Fruit fly (Drosophila melanogaster) whole organism, embryonic: Measurements from ENCODE around the gene Syx5.

Source experiments
- CG10462 ChIP-seq: fragments of 200-800 bp; sonication (Bioruptor generic); optimal IDR thresholded peaks from 2 replicates; lab custom pipeline; 2016; ENCODE audit warnings: missing biosample characterization, missing genetic modification characterization
- CG12299 ChIP-seq: fragments of 200-800 bp; sonication (Bioruptor generic); optimal IDR thresholded peaks from 2 replicates; lab custom pipeline; 2018; ENCODE audit warnings: missing biosample characterization, mild to moderate bottlenecking, missing genetic modification characterization
- CG13296 ChIP-seq: fragments of 200-800 bp; sonication (Bioruptor generic); optimal IDR thresholded peaks from 3 replicates; lab custom pipeline; 2018; ENCODE audit warnings: missing biosample characterization, mild to moderate bottlenecking, missing genetic modification characterization
- CG2712 ChIP-seq: fragments of 200-800 bp; optimal IDR thresholded peaks from 3 replicates; lab custom pipeline; 2019; ENCODE audit warnings: missing biosample characterization, mild to moderate bottlenecking, missing genetic modification characterization, moderate library complexity
- CG3281 ChIP-seq: fragments of 200-800 bp; sonication (Bioruptor generic); optimal IDR thresholded peaks from 3 replicates; lab custom pipeline; 2017; ENCODE audit warnings: missing biosample characterization, mild to moderate bottlenecking, missing genetic modification characterization
- CG8388 ChIP-seq: fragments of 200-800 bp; sonication (Bioruptor generic); optimal IDR thresholded peaks from 2 replicates; lab custom pipeline; 2019; ENCODE audit warnings: missing biosample characterization, mild to moderate bottlenecking, missing genetic modification characterization, moderate library complexity
- HLH3B ChIP-seq: fragments of 200-800 bp; sonication (Bioruptor generic); IDR thresholded peaks from 2 replicates; pipeline ENCODE4 v1.3.6; 2022; ENCODE audit warnings: missing biosample characterization, missing genetic modification characterization
- Hey ChIP-seq: fragments of 200-800 bp; sonication (Bioruptor generic); optimal IDR thresholded peaks from 3 replicates; lab custom pipeline; 2018; ENCODE audit warnings: missing biosample characterization, mild to moderate bottlenecking, missing genetic modification characterization
- Mad ChIP-seq: fragments of 200-800 bp; sonication (Bioruptor generic); optimal IDR thresholded peaks from 2 replicates; lab custom pipeline; 2016; ENCODE audit warnings: missing biosample characterization, missing genetic modification characterization
- chm ChIP-seq: fragments of 200-800 bp; sonication (Bioruptor generic); IDR thresholded peaks from 2 replicates; pipeline ENCODE4 v1.3.6; 2022; ENCODE audit warnings: missing biosample characterization, missing genetic modification characterization
- insv ChIP-seq, 2 experiments: fragments of 200-800 bp; sonication (Bioruptor generic); optimal IDR thresholded peaks; 3 replicates each; lab custom pipeline; 2016 to 2018; ENCODE audit warnings: missing biosample characterization in 2 of 2, missing genetic modification characterization in 2 of 2
- otp ChIP-seq: fragments of 200-800 bp; sonication (Bioruptor generic); IDR thresholded peaks from 3 replicates; pipeline ENCODE4, ENCODE4 v1.3.6; 2022; ENCODE audit warnings: missing biosample characterization, missing genetic modification characterization
- ttk ChIP-seq: fragments of 200-800 bp; sonication (Bioruptor generic); IDR thresholded peaks from 2 replicates; pipeline ENCODE4 v2.1.2; 2022; ENCODE audit warnings: missing biosample characterization, missing genetic modification characterization

DNA sequence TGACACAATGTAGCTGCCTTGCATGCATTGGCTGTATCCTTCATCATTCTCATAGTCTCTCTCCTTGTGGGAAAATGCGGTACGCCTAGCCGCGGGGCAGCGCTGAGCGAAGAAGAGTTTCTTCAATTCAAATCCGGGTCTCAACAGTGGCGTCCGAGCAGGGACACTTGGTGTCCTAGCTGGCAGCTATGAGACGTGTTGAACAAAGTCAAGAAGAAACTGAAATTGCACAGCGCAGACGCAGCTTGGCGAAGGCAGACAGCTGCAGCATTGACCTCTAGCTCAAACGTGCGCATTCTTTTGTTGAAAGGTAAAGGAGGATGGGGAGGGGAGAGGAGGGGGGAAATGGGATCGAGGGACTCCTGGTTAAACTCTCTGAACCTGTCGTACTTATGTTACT lies 43.4 kb upstream of the Syx5 start:
- TF ChIP-seq Mad (GFP tag; lab: Kevin White, UChicago) (no peak), insv (GFP tag; optimal IDR thresholded peaks at IDR 0.05; lab: Kevin White, UChicago) (no peak), Hey (tag; lab: Kevin White, UChicago) (no peak), HLH3B (GFP tag; lab: Robert Waterston, UW) (no peak), CG12299 (tag; lab: Kevin White, UChicago) (no peak), CG8388 (GFP tag; lab: Kevin White, UChicago) (no peak), CG3281 (no peak), otp (GFP tag; lab: Robert Waterston, UW) (no peak), CG2712 (tag; lab: Kevin White, UChicago) (no peak), CG10462 (GFP tag; lab: Kevin White, UChicago) (no peak), ttk (GFP tag; lab: Robert Waterston, UW) (no peak), chm (no peak), CG13296 (GFP tag; lab: Kevin White, UChicago) (no peak)
